Fruit fly (Drosophila melanogaster) whole organism, embryonic: ENCODE data around the gene Phyhd1.

Source experiments
- Adf1 ChIP-seq: fragments of 200-800 bp; sonication (Bioruptor generic); IDR thresholded peaks from 2 replicates; pipeline ENCODE4 v1.3.6; 2022; ENCODE audit warnings: missing biosample characterization, missing genetic modification characterization
- B-H1 ChIP-seq: fragments of 200-800 bp; sonication (Bioruptor generic); IDR thresholded peaks from 3 replicates; pipeline ENCODE4 v1.3.6; 2022; ENCODE audit warnings: missing biosample characterization, missing genetic modification characterization
- CG10431 ChIP-seq: fragments of 200-800 bp; sonication (Bioruptor generic); optimal IDR thresholded peaks from 3 replicates; lab custom pipeline; 2018; ENCODE audit warnings: missing biosample characterization, mild to moderate bottlenecking, missing genetic modification characterization
- CG10543 ChIP-seq: fragments of 200-800 bp; sonication (Bioruptor generic); optimal IDR thresholded peaks from 3 replicates; lab custom pipeline; 2017; ENCODE audit warnings: missing biosample characterization, mild to moderate bottlenecking, missing genetic modification characterization, moderate library complexity
- CG11247 ChIP-seq: fragments of 200-800 bp; sonication (Bioruptor generic); IDR thresholded peaks from 2 replicates; pipeline ENCODE4 v1.3.6; 2022; ENCODE audit warnings: missing biosample characterization, missing genetic modification characterization
- CG13287 ChIP-seq: fragments of 200-800 bp; sonication (Bioruptor generic); IDR thresholded peaks from 2 replicates; pipeline ENCODE4 v1.3.6; 2022; ENCODE audit warnings: missing biosample characterization, missing genetic modification characterization; ENCODE audit not compliant: partially characterized antibody
- CG13424 ChIP-seq: fragments of 200-800 bp; sonication (Bioruptor generic); optimal IDR thresholded peaks from 2 replicates; lab custom pipeline; 2019; ENCODE audit warnings: missing biosample characterization, mild to moderate bottlenecking, missing genetic modification characterization, moderate library complexity
- CG1603 ChIP-seq: fragments of 200-800 bp; sonication (Bioruptor generic); optimal IDR thresholded peaks from 2 replicates; lab custom pipeline; 2019; ENCODE audit warnings: missing biosample characterization, mild to moderate bottlenecking, missing genetic modification characterization, moderate library complexity
- CG16815 ChIP-seq: fragments of 200-800 bp; sonication (Bioruptor generic); optimal IDR thresholded peaks from 3 replicates; lab custom pipeline; 2017; ENCODE audit warnings: missing biosample characterization, mild to moderate bottlenecking, missing genetic modification characterization
- CG17328 ChIP-seq: fragments of 200-800 bp; sonication (Bioruptor generic); IDR thresholded peaks from 2 replicates; pipeline ENCODE4 v1.3.6; 2022; ENCODE audit warnings: missing biosample characterization, missing genetic modification characterization
- CG1792 ChIP-seq: fragments of 200-800 bp; sonication (Bioruptor generic); optimal IDR thresholded peaks from 2 replicates; lab custom pipeline; 2016; ENCODE audit warnings: missing biosample characterization, missing genetic modification characterization
- CG18011 ChIP-seq: fragments of 200-800 bp; sonication (Bioruptor generic); optimal IDR thresholded peaks from 2 replicates; lab custom pipeline; 2017; ENCODE audit warnings: missing biosample characterization, missing genetic modification characterization, mild to moderate bottlenecking, moderate library complexity, missing genotype
- CG2889 ChIP-seq: fragments of 200-800 bp; sonication (Bioruptor generic); IDR thresholded peaks from 3 replicates; pipeline ENCODE4 v1.3.6; 2022; ENCODE audit warnings: missing biosample characterization, missing genetic modification characterization
- CG30020 ChIP-seq: fragments of 200-800 bp; optimal IDR thresholded peaks from 2 replicates; lab custom pipeline; 2019; ENCODE audit warnings: missing biosample characterization, mild to moderate bottlenecking, missing genetic modification characterization, moderate library complexity
- CG30431 ChIP-seq: fragments of 200-800 bp; sonication (Bioruptor generic); optimal IDR thresholded peaks from 2 replicates; lab custom pipeline; 2017; ENCODE audit warnings: missing biosample characterization, missing genetic modification characterization
- CG31441 ChIP-seq: fragments of 200-800 bp; sonication (Bioruptor generic); IDR thresholded peaks from 2 replicates; pipeline ENCODE4 v1.3.6; 2022; ENCODE audit warnings: missing biosample characterization, missing genetic modification characterization
- CG3838 ChIP-seq: fragments of 200-800 bp; sonication (Bioruptor generic); optimal IDR thresholded peaks from 3 replicates; lab custom pipeline; 2016; ENCODE audit warnings: missing biosample characterization, missing genetic modification characterization
- CG42726 ChIP-seq: fragments of 200-800 bp; sonication (Bioruptor generic); IDR thresholded peaks from 2 replicates; pipeline ENCODE4 v1.3.6; 2022; ENCODE audit warnings: missing biosample characterization, missing genetic modification characterization; ENCODE audit not compliant: partially characterized antibody
- CG4404 ChIP-seq: fragments of 200-800 bp; sonication (Bioruptor generic); IDR thresholded peaks from 2 replicates; pipeline ENCODE4 v1.3.6; 2022; ENCODE audit warnings: missing biosample characterization, missing genetic modification characterization
- CG4424 ChIP-seq: fragments of 200-800 bp; sonication (Bioruptor generic); optimal IDR thresholded peaks from 3 replicates; lab custom pipeline; 2016; ENCODE audit warnings: missing biosample characterization, missing genetic modification characterization
- CG4820 ChIP-seq: fragments of 200-800 bp; sonication (Bioruptor generic); optimal IDR thresholded peaks from 3 replicates; lab custom pipeline; 2016; ENCODE audit warnings: missing biosample characterization, missing genetic modification characterization
- CG6175 ChIP-seq: fragments of 200-800 bp; sonication (Bioruptor generic); IDR thresholded peaks from 3 replicates; pipeline ENCODE4 v1.3.6; 2022; ENCODE audit warnings: missing biosample characterization, missing genetic modification characterization
- CG7839 ChIP-seq: fragments of 200-800 bp; sonication (Bioruptor generic); optimal IDR thresholded peaks from 3 replicates; lab custom pipeline; 2018; ENCODE audit warnings: missing biosample characterization, mild to moderate bottlenecking, missing genetic modification characterization, moderate library complexity
- CG7987 ChIP-seq: fragments of 200-800 bp; sonication (Bioruptor generic); optimal IDR thresholded peaks from 2 replicates; lab custom pipeline; 2018; ENCODE audit warnings: missing biosample characterization, mild to moderate bottlenecking, missing genetic modification characterization, moderate library complexity
- CG8290 ChIP-seq, 3 experiments: fragments of 200-800 bp; sonication (Bioruptor generic); optimal IDR thresholded peaks; 2 replicates each; lab custom pipeline; 2016 to 2019; ENCODE audit warnings: missing biosample characterization in 3 of 3, missing genetic modification characterization in 3 of 3, mild to moderate bottlenecking in 2 of 3, moderate library complexity in 1 of 3
- CG8359 ChIP-seq: fragments of 200-800 bp; sonication (Bioruptor generic); optimal IDR thresholded peaks from 2 replicates; lab custom pipeline; 2017; ENCODE audit warnings: missing biosample characterization, mild to moderate bottlenecking, missing genetic modification characterization, borderline replicate concordance
- CTCF ChIP-seq: fragments of 200-800 bp; sonication (Bioruptor generic); optimal IDR thresholded peaks from 2 replicates; lab custom pipeline; 2017; ENCODE audit warnings: missing biosample characterization, mild to moderate bottlenecking, missing genetic modification characterization, moderate library complexity
- Camta ChIP-seq: fragments of 200-800 bp; sonication (Bioruptor generic); optimal IDR thresholded peaks from 2 replicates; lab custom pipeline; 2016; ENCODE audit warnings: missing biosample characterization, missing genetic modification characterization
- Dfd ChIP-seq, 2 experiments: fragments of >200 bp; optimal IDR thresholded peaks; 2 replicates each; lab custom pipeline; 2017; ENCODE audit warnings: missing biosample characterization in 2 of 2, missing genetic modification characterization in 2 of 2
- E2f1 ChIP-seq: fragments of 200-800 bp; sonication (Bioruptor generic); IDR thresholded peaks from 2 replicates; pipeline ENCODE4 v1.3.6; 2022; ENCODE audit warnings: missing biosample characterization, missing genetic modification characterization
- HmgZ ChIP-seq: fragments of 200-800 bp; sonication (Bioruptor generic); optimal IDR thresholded peaks from 2 replicates; lab custom pipeline; 2018; ENCODE audit warnings: missing biosample characterization, mild to moderate bottlenecking, missing genetic modification characterization
- Sox100B ChIP-seq: fragments of 200-800 bp; sonication (Bioruptor generic); optimal IDR thresholded peaks from 3 replicates; lab custom pipeline; 2018; ENCODE audit warnings: missing biosample characterization, mild to moderate bottlenecking, missing genetic modification characterization
- ara ChIP-seq: fragments of 200-800 bp; sonication (Bioruptor generic); IDR thresholded peaks from 2 replicates; pipeline ENCODE4 v1.3.6; 2022; ENCODE audit warnings: missing biosample characterization, missing genetic modification characterization
- btn ChIP-seq: fragments of 200-800 bp; sonication (Bioruptor generic); optimal IDR thresholded peaks from 2 replicates; lab custom pipeline; 2016; ENCODE audit warnings: missing biosample characterization, missing genetic modification characterization
- caup ChIP-seq: fragments of 200-800 bp; sonication (Bioruptor generic); optimal IDR thresholded peaks from 3 replicates; lab custom pipeline; 2017; ENCODE audit warnings: missing biosample characterization, mild to moderate bottlenecking, missing genetic modification characterization, moderate library complexity; ENCODE audit not compliant: severe bottlenecking
- chn ChIP-seq: fragments of 200-800 bp; sonication (Bioruptor generic); optimal IDR thresholded peaks from 2 replicates; lab custom pipeline; 2016; ENCODE audit warnings: missing biosample characterization, missing genetic modification characterization
- corto ChIP-seq: fragments of 200-800 bp; sonication (Bioruptor generic); optimal IDR thresholded peaks from 2 replicates; lab custom pipeline; 2016; ENCODE audit warnings: missing biosample characterization, mild to moderate bottlenecking, missing genetic modification characterization, moderate library complexity
- croc ChIP-seq: fragments of 200-800 bp; sonication (Bioruptor generic); conservative IDR thresholded peaks from 3 replicates; pipeline ENCODE4 v1.3.6; 2022; ENCODE audit warnings: missing biosample characterization, missing genetic modification characterization
- crol ChIP-seq: fragments of 200-800 bp; sonication (Bioruptor generic); IDR thresholded peaks from 2 replicates; pipeline ENCODE4 v1.3.6; 2022; ENCODE audit warnings: missing biosample characterization, missing genetic modification characterization
- ewg ChIP-seq: fragments of 200-800 bp; sonication (Bioruptor generic); optimal IDR thresholded peaks from 3 replicates; lab custom pipeline; 2017; ENCODE audit warnings: mild to moderate bottlenecking, missing biosample characterization, missing genetic modification reagents, missing genetic modification characterization
- gcm ChIP-seq: fragments of 200-800 bp; sonication (Bioruptor generic); optimal IDR thresholded peaks from 2 replicates; lab custom pipeline; 2019; ENCODE audit warnings: missing biosample characterization, mild to moderate bottlenecking, missing genetic modification characterization, moderate library complexity
- lilli ChIP-seq: fragments of 200-800 bp; sonication (Bioruptor generic); optimal IDR thresholded peaks from 3 replicates; lab custom pipeline; 2016; ENCODE audit warnings: missing biosample characterization, missing genetic modification characterization
- nau ChIP-seq: fragments of 200-800 bp; sonication (Bioruptor generic); optimal IDR thresholded peaks from 3 replicates; lab custom pipeline; 2017; ENCODE audit warnings: missing biosample characterization, mild to moderate bottlenecking, missing genetic modification characterization, missing genetic modification reagents
- psq ChIP-seq: fragments of 200-800 bp; sonication (Bioruptor generic); optimal IDR thresholded peaks from 2 replicates; lab custom pipeline; 2017; ENCODE audit warnings: missing biosample characterization, missing genetic modification characterization
- row ChIP-seq: fragments of 200-800 bp; sonication (Bioruptor generic); IDR thresholded peaks from 3 replicates; pipeline ENCODE4 v1.3.6; 2022; ENCODE audit warnings: missing biosample characterization, missing genetic modification characterization
- scrt ChIP-seq: fragments of 200-800 bp; sonication (Bioruptor generic); optimal IDR thresholded peaks from 2 replicates; lab custom pipeline; 2018; ENCODE audit warnings: missing biosample characterization, mild to moderate bottlenecking, missing genetic modification characterization, moderate library complexity
- seq ChIP-seq: fragments of 200-800 bp; sonication (Bioruptor generic); IDR thresholded peaks from 2 replicates; pipeline ENCODE4 v1.3.6; 2022; ENCODE audit warnings: missing biosample characterization, missing genetic modification characterization
- sim ChIP-seq: fragments of 200-800 bp; sonication (Bioruptor generic); IDR thresholded peaks from 2 replicates; pipeline ENCODE4 v1.3.6; 2022; ENCODE audit warnings: missing biosample characterization, missing genetic modification characterization
- sna ChIP-seq: fragments of 200-800 bp; sonication (Bioruptor generic); IDR thresholded peaks from 2 replicates; pipeline ENCODE4 v1.3.6; 2022; ENCODE audit warnings: missing biosample characterization, missing genetic modification characterization; ENCODE audit not compliant: partially characterized antibody
- trem ChIP-seq: fragments of 200-800 bp; optimal IDR thresholded peaks from 3 replicates; lab custom pipeline; 2019; ENCODE audit warnings: missing biosample characterization, mild to moderate bottlenecking, missing genetic modification characterization, moderate library complexity
- zen2 ChIP-seq: fragments of 200-800 bp; sonication (Bioruptor generic); IDR thresholded peaks from 3 replicates; pipeline ENCODE4 v1.3.6; 2022; ENCODE audit warnings: missing biosample characterization, missing genetic modification characterization; ENCODE audit not compliant: partially characterized antibody

The Phyhd1 gene

DNA sequence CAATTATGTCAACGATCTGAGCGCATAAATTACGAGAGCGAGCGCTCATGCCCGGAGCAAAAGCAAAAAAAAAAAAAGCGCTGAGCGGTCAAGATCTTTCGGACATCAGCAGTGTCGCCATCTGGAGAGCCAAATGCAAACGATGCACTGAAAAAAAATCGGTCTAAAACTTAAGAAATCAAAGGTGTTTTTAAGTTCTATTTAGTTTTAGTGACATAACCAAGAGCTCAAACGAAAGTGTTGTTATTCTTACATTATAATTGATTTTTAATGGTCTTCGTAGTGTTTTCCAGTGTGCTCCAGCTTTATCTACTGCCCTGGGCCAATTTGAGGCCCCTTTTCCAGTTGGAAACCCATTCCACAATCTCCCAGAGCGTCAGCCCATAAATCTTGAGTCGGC, 50.8 kb downstream of the Phyhd1 start (continued):
- TF ChIP-seq CG10543, result no peak
- peak; percentile 11 for TF ChIP-seq CG1603 (tag; lab: Kevin White, UChicago)
- TF ChIP-seq CG4404 (GFP tag; lab: Robert Waterston, UW), result no peak
- no peak for TF ChIP-seq Dfd (GFP tag; optimal IDR thresholded peaks at IDR 0.05; lab: Kevin White, UChicago)
- peak; percentile 35 for TF ChIP-seq CG4820 (GFP tag; lab: Kevin White, UChicago)
- no peak for TF ChIP-seq CG2889 (GFP tag; lab: Robert Waterston, UW)
- TF ChIP-seq chn (GFP tag; lab: Kevin White, UChicago), result peak; percentile 12
- TF ChIP-seq CG4424 (GFP tag; lab: Kevin White, UChicago), result peak; percentile 47
- no peak for TF ChIP-seq caup (GFP tag; lab: Kevin White, UChicago)
- no peak for TF ChIP-seq CG10431 (GFP tag; lab: Kevin White, UChicago)
- TF ChIP-seq CG42726 (GFP tag; lab: Robert Waterston, UW), result no peak
- no peak for TF ChIP-seq Adf1 (GFP tag; lab: Robert Waterston, UW)
- TF ChIP-seq CG30431 (GFP tag; lab: Kevin White, UChicago), result no peak
- no peak for TF ChIP-seq Sox100B (GFP tag; lab: Kevin White, UChicago)
- no peak for TF ChIP-seq CG7987 (GFP tag; lab: Kevin White, UChicago)
- TF ChIP-seq CG17328 (GFP tag; lab: Robert Waterston, UW), result peak; percentile 53; the same call in 1 of the 2 replicates
- no peak for TF ChIP-seq CG6175 (GFP tag; lab: Robert Waterston, UW)
- peak; percentile 60; the same call in 1 of the 2 replicates for TF ChIP-seq ara (GFP tag; lab: Robert Waterston, UW)
- no peak for TF ChIP-seq HmgZ (tag; lab: Kevin White, UChicago)
- TF ChIP-seq CG16815 (GFP tag; lab: Kevin White, UChicago), result no peak
- peak; percentile 34 for TF ChIP-seq Camta
- TF ChIP-seq E2f1, result no peak
- TF ChIP-seq CG18011 (GFP tag; lab: Kevin White, UChicago), result no peak
- TF ChIP-seq B-H1, result no peak
- TF ChIP-seq CG13424 (tag; lab: Kevin White, UChicago), result no peak
- 0 out of 3 replicates have a peak, but pooled peaks have one; percentile 6 for TF ChIP-seq row
- TF ChIP-seq CG30020 (tag; lab: Kevin White, UChicago), result no peak
- TF ChIP-seq CTCF (GFP tag; lab: Kevin White, UChicago), result peak; percentile 71
- no peak for TF ChIP-seq sna (GFP tag; lab: Robert Waterston, UW)
- TF ChIP-seq CG3838 (GFP tag; lab: Kevin White, UChicago), result no peak
- no peak for TF ChIP-seq gcm
- no peak for TF ChIP-seq zen2 (GFP tag; lab: Robert Waterston, UW)
- TF ChIP-seq trem (tag; lab: Kevin White, UChicago), result peak; percentile 8
- TF ChIP-seq CG7839 (tag; lab: Kevin White, UChicago), result peak; percentile 17
- no peak for TF ChIP-seq CG8359 (GFP tag; lab: Kevin White, UChicago)
- TF ChIP-seq CG31441 (GFP tag; lab: Robert Waterston, UW), result peak; percentile 53

DNA sequence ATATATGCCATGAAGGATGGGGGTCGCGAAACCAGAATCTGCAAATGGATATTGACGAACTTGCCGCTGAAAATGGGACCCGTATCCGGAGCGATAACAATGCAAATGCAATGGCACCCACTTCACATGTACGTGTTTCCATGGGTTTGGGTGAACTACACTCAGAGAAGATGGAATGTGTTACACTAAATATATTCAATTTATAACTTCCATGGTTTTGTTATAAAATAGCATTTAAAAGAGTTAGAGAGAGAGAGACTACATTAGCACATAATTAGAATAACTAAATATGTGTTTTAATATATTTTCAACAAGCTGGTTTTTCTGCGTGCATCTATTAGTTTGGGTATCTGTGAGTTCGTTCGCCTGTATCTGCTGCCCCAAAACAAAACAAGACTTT, 52.5 kb downstream of the Phyhd1 start:
- no peak for TF ChIP-seq ewg (GFP tag; lab: Kevin White, UChicago)
- no peak for TF ChIP-seq sim (GFP tag; lab: Robert Waterston, UW)
- TF ChIP-seq corto (GFP tag; lab: Kevin White, UChicago), result no peak
- TF ChIP-seq psq (GFP tag; lab: Kevin White, UChicago), result no peak
- TF ChIP-seq seq (GFP tag; lab: Robert Waterston, UW), result 0 out of 2 replicates have a peak, but pooled peaks have one; percentile 34
- no peak for TF ChIP-seq sna (GFP tag; lab: Robert Waterston, UW)
- no peak for TF ChIP-seq nau (GFP tag; lab: Kevin White, UChicago)
- no peak for TF ChIP-seq crol (GFP tag; lab: Robert Waterston, UW)
- no peak; the same call in 2 of the 3 replicates for TF ChIP-seq croc
- TF ChIP-seq CG11247 (GFP tag; lab: Robert Waterston, UW), result no peak
- peak; percentile 13 for TF ChIP-seq btn (GFP tag; lab: Kevin White, UChicago)
- TF ChIP-seq lilli (GFP tag; lab: Kevin White, UChicago), result peak; percentile 23
- TF ChIP-seq scrt (GFP tag; lab: Kevin White, UChicago), result no peak
- TF ChIP-seq CG13287 (GFP tag; lab: Robert Waterston, UW), result no peak
- peak; percentile 25 for TF ChIP-seq CG8290 (GFP tag; optimal IDR thresholded peaks at IDR 0.05; lab: Kevin White, UChicago)
- no peak for TF ChIP-seq CG8290 (tag; optimal IDR thresholded peaks at IDR 0.05; lab: Kevin White, UChicago)
- TF ChIP-seq CG16815 (GFP tag; lab: Kevin White, UChicago), result peak; percentile 28
- no peak for TF ChIP-seq CG1792 (GFP tag; lab: Kevin White, UChicago)
